In the genomic region with DNA sequence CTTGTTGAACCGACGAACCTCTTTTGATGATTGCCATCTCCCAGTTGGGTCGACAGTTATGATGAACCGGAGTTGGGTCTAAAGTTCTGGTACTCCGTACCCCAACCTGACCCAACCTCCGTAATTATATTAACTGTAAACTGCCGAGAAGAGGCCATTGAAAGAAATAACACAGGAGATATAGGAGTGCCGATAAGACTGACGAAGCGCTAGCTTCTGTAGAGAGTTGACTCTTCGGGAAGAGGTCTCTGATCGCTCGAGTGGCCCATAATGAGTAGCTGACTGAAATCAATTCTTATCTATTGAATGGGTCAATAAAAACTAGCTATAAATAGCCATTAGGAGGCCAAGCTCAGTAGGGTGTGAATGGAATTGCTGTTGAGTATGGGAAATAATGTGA, we compare ENCODE assay signal across 3 fruit fly cellular contexts.
TF ChIP-seq lines count a peak whose summit lies in the region.

No protein-coding gene starts in this region.

- no peak for TF ChIP-seq CTCF in whole organism, embryonic (GFP tag; optimal IDR thresholded peaks at IDR 0.05; lab: Kevin White, UChicago)

TF ChIP-seq in whole organism, embryonic, 481 proteins besides CTCF, POLR2A, EP300 and RAD21:
- TF ChIP-seq CG6854 (GFP tag; optimal IDR thresholded peaks at IDR 0.05; lab: Kevin White, UChicago): no peak
- TF ChIP-seq grn (GFP tag; optimal IDR thresholded peaks at IDR 0.05; lab: Kevin White, UChicago): peak; percentile 73
- TF ChIP-seq Max (GFP tag; optimal IDR thresholded peaks at IDR 0.05; lab: Kevin White, UChicago): no peak
- TF ChIP-seq Trl (optimal IDR thresholded peaks at IDR 0.05; lab: Kevin White, UChicago): no peak
- TF ChIP-seq Trl (GFP tag; optimal IDR thresholded peaks at IDR 0.05; lab: Kevin White, UChicago): no peak
- TF ChIP-seq exex (tag; optimal IDR thresholded peaks at IDR 0.05; lab: Kevin White, UChicago): peak; percentile 31
- TF ChIP-seq CG2199 (GFP tag; IDR thresholded peaks at IDR 0.05; lab: Robert Waterston, UW): peak; percentile 86; the same call in 2 of the 3 replicates
- TF ChIP-seq CG15269 (tag; optimal IDR thresholded peaks at IDR 0.05; lab: Kevin White, UChicago): peak; percentile 10
- TF ChIP-seq zfh1 (GFP tag; IDR thresholded peaks at IDR 0.05; lab: Robert Waterston, UW): 0 out of 3 replicates have a peak, but pooled peaks have one; percentile 5
- TF ChIP-seq Oli (tag; optimal IDR thresholded peaks at IDR 0.05; lab: Kevin White, UChicago): no peak
- peak in 1 of 2 experiments; percentile 46 for TF ChIP-seq Hr78 (GFP tag; optimal IDR thresholded peaks at IDR 0.05; lab: Kevin White, UChicago)

TF ChIP-seq in whole organism, prepupa, 60 proteins besides CTCF, POLR2A, EP300 and RAD21:
- TF ChIP-seq CG6276 (GFP tag; optimal IDR thresholded peaks at IDR 0.05; lab: Kevin White, UChicago): no peak
- TF ChIP-seq CG6792 (GFP tag; optimal IDR thresholded peaks at IDR 0.05; lab: Kevin White, UChicago): no peak
- peak; percentile 3 for TF ChIP-seq Eip78C (GFP tag; lab: Kevin White, UChicago)
TF ChIP-seq in whole organism, prepupa: peak in this region for 1.

TF ChIP-seq in whole organism, pupa, 21 proteins besides CTCF, POLR2A, EP300 and RAD21:
- no peak for TF ChIP-seq Pif1A (GFP tag; optimal IDR thresholded peaks at IDR 0.05; lab: Kevin White, UChicago)
- TF ChIP-seq CG10348 (GFP tag; IDR thresholded peaks at IDR 0.05; lab: Robert Waterston, UW): no peak
- no peak for TF ChIP-seq Ets98B (GFP tag; IDR thresholded peaks at IDR 0.05; lab: Robert Waterston, UW)
- peak; percentile 43 for TF ChIP-seq EcR (GFP tag; optimal IDR thresholded peaks at IDR 0.05; lab: Kevin White, UChicago)
- TF ChIP-seq gl (tag; optimal IDR thresholded peaks at IDR 0.05; lab: Kevin White, UChicago): no peak
- TF ChIP-seq CG4496 (GFP tag; IDR thresholded peaks at IDR 0.05; lab: Robert Waterston, UW): no peak
- no peak for TF ChIP-seq CG15710 (tag; optimal IDR thresholded peaks at IDR 0.05; lab: Kevin White, UChicago)
